Worm (Caenorhabditis elegans): ENCODE results near the gene sur-5.

Gene sur-5

DNA sequence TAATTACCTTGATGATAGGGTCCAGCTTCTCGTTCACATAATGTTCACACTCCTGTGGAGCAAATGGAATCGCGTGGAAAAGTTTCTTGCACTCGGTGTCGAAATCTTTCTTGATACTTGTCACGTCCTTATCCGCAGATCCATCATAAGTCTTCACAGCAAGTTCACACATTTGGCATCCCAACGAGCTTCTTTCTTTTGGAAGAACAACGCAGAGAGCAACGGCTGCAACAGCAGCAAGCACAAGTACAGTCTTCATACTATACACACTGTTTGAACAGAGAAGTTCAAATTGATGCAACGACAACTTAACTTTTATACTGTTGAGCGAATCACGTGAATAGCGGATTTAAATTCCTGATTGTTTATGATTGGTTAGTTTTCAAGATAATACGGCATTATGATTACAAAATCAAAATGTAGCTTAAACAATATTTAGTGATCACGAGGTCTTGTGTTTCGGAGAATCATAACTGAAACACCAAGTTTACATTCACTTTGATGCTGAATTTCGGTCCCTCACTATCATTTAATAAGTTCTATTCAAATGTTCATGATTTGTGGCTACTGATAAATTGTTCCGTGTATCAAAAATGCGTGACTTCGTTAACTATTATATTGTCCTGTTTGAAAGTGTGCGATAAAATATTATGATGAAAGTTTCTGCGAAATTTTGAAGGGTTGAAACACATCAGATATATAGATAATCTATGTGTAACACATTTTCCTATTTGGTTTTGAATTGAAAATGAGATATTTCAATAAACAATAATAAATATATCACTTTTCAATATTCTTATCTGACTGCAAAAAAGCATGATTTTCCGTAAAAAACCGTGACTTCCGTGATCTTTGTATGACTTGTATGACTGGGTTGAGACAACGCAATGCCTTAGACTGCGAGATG, 11.4 kb upstream of the sur-5 start, which contains the start of the genes spp-2 and spp-6:
Gene spp-2, minus strand, starts transcription at position 334 of the 907 bp plus-strand sequence.
Gene spp-6, plus strand, starts transcription at position 857 of the 907 bp plus-strand sequence.
- TF ChIP-seq unc-62 (GFP tag; optimal IDR thresholded peaks at IDR 0.05), result no peak

DNA sequence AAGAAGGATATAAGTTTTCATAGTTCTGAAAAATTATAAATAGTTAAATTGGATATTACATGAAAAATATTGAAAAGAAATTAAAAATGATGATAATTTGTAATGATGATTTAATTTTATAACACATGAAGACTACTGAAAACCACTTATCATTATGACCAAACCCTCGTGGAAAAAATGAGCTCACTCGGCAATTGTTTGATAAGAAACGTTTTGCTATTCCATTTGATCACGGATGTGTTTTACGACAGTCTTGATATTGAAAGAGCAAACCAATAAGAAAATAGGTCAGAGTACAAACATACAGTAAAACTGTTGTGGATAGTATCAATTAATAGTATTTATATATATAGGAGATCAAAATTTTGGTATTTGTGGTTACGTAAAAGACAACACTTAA, 10.0 kb upstream of the sur-5 start, which contains the start of gene spp-3:
Gene spp-3, minus strand, starts transcription at position 25 of the 400 bp plus-strand sequence.
- no peak for TF ChIP-seq unc-62 (GFP tag; optimal IDR thresholded peaks at IDR 0.05)

DNA sequence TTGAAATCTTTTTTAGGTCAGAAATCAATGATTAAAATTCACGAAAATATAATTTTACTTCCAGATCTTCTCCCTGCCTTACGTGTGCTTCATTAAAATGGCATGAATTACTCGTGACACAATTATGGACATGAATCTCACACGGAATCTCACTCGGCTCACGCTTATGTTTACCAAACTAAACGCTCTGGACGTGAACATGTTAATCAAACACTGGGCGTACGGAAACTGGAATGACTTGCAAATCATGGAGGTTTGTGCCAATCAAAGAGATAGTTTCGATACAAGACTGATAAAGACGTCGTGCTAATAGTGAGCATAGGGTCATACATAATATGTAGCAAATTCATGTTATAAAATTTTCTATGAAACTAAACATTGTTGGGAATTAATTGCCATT, 9.2 kb upstream of the sur-5 start:
- no peak for TF ChIP-seq unc-62 (GFP tag; optimal IDR thresholded peaks at IDR 0.05)

DNA sequence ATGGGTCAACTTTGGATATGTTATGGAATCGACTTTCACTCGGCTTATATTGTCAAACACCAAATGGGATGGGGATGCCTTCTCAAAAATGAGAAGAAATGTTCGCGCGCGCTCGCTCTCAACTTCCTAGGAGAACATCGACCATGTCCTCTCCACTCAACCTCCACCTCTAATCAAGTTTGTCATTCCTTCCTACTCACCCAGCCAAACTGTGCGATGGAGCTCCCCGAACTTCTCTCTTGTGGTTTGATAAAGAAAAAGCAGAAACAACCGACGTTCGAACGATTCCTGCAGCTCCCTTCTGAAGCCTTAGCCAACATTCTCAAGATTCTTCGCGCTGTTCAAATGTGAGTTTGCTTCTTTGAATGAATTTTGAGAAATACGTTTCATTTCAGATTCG, 7.9 kb upstream of the sur-5 start:
- TF ChIP-seq unc-62 (GFP tag; optimal IDR thresholded peaks at IDR 0.05), result no peak

DNA sequence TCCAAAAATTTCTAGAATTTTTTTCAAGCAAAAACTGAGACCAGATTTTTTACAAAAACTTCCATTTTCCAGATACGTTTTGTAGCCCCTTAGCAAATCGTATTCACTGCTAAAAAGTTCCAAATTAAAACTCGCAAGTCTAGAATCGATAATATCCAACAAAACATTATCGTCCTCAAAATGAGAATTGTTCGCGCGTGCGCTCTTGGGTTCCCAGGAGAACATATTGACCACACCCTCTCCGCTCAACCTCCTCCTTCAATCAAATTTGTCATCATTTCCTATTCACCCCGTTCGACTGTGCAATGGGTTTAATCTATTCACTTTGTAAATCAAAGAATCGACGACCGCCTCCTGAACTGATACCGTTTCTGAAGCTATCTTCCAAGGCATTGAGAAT, 6.5 kb upstream of the sur-5 start:
- no peak for TF ChIP-seq unc-62 (GFP tag; optimal IDR thresholded peaks at IDR 0.05)

DNA sequence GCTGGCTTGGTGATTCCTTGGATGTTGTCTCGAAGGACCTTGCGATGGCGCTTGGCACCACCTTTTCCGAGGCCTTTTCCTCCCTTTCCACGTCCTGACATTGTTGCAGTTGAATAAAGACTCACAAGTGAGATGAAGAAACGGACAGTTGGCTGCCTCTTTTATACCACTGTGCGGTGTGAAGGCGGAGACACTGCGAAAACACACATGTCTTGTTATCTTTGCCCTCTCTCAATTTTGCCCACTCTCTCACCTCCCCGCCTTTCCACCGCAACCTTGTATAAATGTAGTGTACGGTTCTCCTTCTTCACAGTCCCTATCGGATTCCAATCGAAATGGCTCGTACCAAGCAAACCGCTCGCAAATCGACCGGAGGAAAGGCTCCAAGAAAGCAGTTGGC, 4.4 kb upstream of the sur-5 start, which contains the start of the genes his-38 and his-40:
Gene his-38, minus strand, starts transcription at position 101 of the 400 bp plus-strand sequence.
Gene his-40, plus strand, starts transcription at position 336 of the 400 bp plus-strand sequence.
- no peak for TF ChIP-seq unc-62 (GFP tag; optimal IDR thresholded peaks at IDR 0.05)

DNA sequence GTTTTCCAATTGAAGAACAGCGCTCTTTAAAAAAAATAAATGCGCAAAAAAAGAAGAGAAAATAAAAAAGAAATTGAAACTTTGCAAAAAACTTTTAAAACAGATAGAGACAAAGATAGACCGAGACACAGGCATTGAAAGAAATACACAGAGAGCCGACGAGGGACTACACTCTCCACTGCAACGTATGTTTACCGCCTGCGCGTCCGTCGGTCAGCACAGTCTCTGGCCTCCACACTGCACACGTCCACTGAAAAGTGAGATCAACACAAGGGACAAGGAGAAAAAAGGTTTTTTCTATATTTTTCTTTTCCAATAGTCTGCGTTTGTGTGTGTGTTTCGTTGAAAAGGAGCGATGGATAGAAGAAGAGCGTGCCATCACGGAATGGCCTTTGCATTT, 1.1 kb upstream of the sur-5 start:
- no peak for TF ChIP-seq unc-62 (GFP tag; optimal IDR thresholded peaks at IDR 0.05)

DNA sequence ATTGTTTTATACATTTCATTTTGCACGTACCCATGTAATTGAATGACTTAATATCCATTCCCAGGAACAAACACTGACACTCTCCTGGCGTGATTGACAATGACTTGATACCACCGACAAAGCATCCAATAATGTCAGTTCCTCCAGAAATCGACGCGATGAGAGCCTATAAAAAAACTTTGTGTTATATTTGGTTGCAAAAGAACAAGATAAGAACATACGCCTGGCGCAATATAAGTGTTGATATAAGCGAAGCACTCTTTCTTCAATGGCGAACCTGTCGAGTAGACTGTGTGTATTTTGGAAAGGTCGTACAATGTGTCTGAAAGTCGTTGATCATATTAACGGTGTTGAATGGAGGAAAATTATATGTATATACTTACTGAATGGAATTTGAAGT, 2.3 kb downstream of the sur-5 start:
- TF ChIP-seq unc-62 (GFP tag; optimal IDR thresholded peaks at IDR 0.05), result no peak

DNA sequence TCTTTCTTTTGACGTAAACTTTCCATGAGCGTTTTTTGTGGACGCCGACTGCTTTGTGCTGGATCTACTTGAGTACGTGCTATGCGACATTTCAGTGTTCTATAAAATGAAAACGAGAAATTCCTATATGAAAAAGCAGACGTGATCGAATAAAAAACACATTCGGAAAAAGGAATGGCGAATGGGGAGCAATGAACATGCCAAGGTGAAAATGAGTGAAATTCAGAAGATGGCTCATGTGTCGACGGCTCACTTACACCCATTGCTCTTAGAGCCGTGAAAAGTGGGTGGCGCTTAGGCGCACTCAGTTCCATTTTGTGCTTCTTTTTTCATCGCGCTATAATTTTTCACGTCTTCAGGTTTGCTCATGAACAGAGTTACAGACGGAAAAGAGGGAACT, 6.7 kb downstream of the sur-5 start, which contains the start of gene K03A1.4:
Gene K03A1.4, minus strand, starts transcription at position 101 of the 400 bp plus-strand sequence.
- TF ChIP-seq unc-62 (GFP tag; optimal IDR thresholded peaks at IDR 0.05), result no peak

DNA sequence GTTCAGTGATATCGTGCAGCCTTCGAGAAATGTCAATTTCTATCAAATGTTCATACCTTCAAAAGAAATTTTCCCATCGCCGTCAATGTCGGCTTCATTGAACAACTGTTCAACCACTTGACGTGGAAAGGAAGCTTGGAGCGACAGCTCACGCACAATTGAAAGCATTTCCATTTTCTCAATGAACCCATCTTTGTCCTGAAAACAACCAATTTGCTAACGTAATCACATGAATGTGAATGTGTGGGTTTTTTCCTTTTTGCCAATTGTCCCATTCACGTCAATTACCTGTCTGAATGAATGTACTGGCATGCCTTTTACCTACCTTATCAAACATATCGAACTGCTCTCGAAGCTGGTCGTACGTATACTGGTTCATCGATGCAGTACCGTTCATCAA, 9.1 kb downstream of the sur-5 start:
- no peak for TF ChIP-seq unc-62 (GFP tag; optimal IDR thresholded peaks at IDR 0.05)

DNA sequence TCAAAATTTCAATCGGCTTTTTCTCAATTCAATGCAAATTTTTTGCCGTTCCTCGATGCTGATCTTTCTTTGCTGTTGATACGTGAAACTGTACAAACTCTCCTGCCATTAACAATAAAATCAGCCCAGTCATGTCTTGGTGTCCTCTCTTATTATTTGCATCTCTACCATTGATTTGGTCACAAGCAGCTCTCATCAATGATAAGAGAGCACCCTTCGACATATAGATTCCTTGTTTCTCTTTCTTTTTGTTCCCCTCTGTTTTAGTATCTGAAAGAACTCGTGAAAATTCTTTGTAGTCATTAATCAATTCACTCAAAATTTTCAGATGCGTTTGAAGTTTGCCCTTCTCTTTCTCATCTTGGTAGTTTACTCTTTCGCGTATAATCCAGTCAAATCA, 13.6 kb downstream of the sur-5 start, which contains the start of gene lron-7:
Gene lron-7, plus strand, starts transcription at position 323 of the 400 bp plus-strand sequence.
- no peak for TF ChIP-seq unc-62 (GFP tag; optimal IDR thresholded peaks at IDR 0.05)

DNA sequence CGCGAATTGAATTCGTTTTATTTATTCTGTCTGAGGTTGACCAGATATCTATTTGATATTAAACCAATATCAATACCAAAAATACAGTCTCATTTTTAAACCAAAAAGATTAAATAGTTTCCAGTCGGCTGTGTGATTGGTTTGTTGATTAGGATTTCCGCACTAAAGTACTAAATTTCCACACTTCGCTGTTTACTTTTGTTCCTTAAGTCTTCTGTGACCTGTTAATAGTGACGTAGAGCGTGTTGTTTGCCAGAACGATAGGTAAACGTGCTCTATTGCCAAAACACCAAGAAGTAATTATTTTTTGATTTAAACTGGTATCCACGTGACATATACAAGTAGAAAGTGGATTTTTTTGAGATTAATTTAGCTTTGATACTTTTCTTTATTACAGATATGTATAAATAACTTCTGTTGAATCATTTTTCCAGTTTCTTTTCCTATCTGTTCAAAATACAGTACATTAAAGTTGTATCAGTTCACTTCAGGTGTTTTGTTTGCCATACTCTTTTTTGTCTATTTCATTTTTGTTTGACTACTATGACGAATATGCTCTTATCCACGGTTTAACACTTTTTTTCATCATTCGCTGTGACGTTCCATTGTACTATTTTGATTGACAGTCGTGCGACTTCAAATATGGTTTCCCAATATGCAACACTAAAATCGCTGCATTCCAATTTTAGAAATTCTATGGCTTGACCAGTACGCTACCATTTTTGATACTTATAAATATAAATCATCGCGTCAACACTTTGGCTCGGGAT, 14.3 kb downstream of the sur-5 start:
- TF ChIP-seq unc-62 (GFP tag; optimal IDR thresholded peaks at IDR 0.05), result no peak

DNA sequence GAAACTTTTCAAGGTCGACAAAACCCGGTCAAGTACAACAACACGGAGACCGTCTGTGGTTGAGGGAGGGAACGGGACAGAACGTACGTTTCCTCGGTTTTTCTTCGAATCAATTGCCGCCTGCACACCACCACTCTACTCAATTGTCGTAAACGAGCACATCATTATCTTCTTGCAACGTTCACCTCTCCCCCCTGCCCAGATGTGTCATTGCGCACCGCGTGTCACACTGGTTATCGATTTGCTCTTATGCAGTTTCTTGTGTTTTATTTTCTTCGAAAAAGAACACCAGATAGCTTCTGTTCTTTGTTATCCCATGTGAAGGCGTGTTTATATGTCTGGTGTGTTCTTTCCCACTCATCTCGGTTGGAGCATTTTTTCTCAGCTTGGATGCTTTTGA, 15.8 kb downstream of the sur-5 start:
- no peak for TF ChIP-seq unc-62 (GFP tag; optimal IDR thresholded peaks at IDR 0.05)

DNA sequence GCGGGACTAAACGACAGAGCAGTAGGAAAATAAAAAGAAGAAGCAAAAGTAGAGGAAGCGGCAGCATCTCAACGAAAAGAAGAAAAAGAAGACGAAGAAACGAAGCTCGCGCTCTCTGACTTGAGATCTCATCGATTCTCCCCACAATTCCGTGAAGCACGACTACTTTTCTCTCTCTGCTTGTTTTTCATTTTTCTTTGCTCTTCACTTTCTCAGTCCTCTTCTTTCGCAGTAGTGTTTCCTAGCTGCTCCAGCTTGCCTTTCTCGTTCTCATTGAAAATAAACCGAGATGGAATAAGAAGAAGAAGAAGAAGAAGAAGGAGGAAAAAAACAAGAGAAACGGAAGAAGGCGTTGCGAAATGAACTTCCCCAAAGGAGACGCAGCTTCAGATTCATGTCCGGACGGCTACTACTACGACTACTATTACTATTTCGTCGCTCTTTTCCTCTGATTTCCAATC, 20.6 kb downstream of the sur-5 start:
- no peak for TF ChIP-seq unc-62 (GFP tag; optimal IDR thresholded peaks at IDR 0.05)

DNA sequence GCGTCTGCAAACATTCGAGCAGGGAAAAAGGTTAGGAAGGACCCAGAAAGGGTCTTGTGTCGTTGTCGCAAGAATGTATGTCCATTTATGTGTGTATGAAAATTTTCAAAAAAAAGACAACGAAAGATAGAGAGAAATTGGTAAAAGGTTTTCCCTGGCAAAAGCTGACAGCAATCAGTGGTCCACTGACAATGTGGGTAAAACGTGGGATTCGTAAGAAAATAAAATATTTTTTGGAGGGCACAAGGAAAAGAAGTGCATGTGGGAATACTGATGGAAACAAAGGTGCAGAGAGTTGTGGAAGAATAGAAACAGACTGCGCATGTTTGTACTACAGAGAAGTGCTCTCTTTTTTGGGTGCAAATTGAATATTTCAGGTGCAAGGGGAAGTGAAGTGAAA, 22.2 kb downstream of the sur-5 start:
- TF ChIP-seq unc-62 (GFP tag; optimal IDR thresholded peaks at IDR 0.05), result no peak

DNA sequence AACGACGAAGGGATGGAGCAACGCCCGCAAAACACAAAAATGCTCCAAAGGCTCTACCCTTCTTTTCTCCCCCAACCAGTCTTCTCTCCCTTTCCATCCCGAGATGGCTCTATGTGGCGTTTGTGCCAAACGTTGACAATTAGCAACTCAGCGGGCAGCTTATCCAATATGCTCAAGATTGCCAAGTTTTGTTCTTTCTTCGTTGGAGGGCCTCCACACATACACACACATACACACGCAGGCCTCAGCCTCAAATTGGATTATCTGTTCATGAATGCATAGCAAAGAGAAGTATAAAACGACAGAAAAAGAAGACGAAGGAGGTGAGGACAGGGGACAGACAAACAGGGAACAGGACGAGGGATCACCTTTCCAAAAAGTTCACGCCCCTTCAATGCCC, 24.0 kb downstream of the sur-5 start:
- no peak for TF ChIP-seq unc-62 (GFP tag; optimal IDR thresholded peaks at IDR 0.05)
